Fruit fly (Drosophila melanogaster) whole organism, adult: ENCODE measurements around the gene CG33282.

Source experiments
- CG11617 ChIP-seq: fragments of 200-800 bp; sonication (Bioruptor generic); optimal IDR thresholded peaks from 2 replicates; lab custom pipeline; 2017; ENCODE audit warnings: mild to moderate bottlenecking, missing biosample characterization, missing genetic modification reagents, missing genetic modification characterization
- CG12768 ChIP-seq: fragments of 200-800 bp; sonication (Bioruptor generic); optimal IDR thresholded peaks from 2 replicates; lab custom pipeline; 2017; ENCODE audit warnings: missing biosample characterization, missing genetic modification characterization, mild to moderate bottlenecking, moderate library complexity, missing genetic modification reagents
- CG14711 ChIP-seq: fragments of 200-800 bp; sonication (Bioruptor generic); optimal IDR thresholded peaks from 2 replicates; lab custom pipeline; 2018; ENCODE audit warnings: missing biosample characterization, mild to moderate bottlenecking, missing genetic modification characterization, moderate library complexity
- CG1620 ChIP-seq: fragments of 200-800 bp; sonication (Bioruptor generic); optimal IDR thresholded peaks from 2 replicates; lab custom pipeline; 2016; ENCODE audit warnings: missing biosample characterization, missing genetic modification characterization
- CG33017 ChIP-seq: fragments of 200-800 bp; sonication (Bioruptor generic); optimal IDR thresholded peaks from 2 replicates; lab custom pipeline; 2018; ENCODE audit warnings: missing biosample characterization, mild to moderate bottlenecking, missing genetic modification characterization, moderate library complexity
- CG5204 ChIP-seq: fragments of 200-800 bp; sonication (Bioruptor generic); optimal IDR thresholded peaks from 2 replicates; lab custom pipeline; 2016; ENCODE audit warnings: missing biosample characterization, missing genetic modification characterization
- CG7045 ChIP-seq: fragments of 200-800 bp; sonication (Bioruptor generic); optimal IDR thresholded peaks from 2 replicates; lab custom pipeline; 2017; ENCODE audit warnings: missing biosample characterization, mild to moderate bottlenecking, missing genetic modification characterization
- CG7101 ChIP-seq: fragments of 200-800 bp; sonication (Bioruptor generic); optimal IDR thresholded peaks from 2 replicates; lab custom pipeline; 2018; ENCODE audit warnings: missing biosample characterization, mild to moderate bottlenecking, missing genetic modification characterization, moderate library complexity
- Clk ChIP-seq: fragments of 200-800 bp; sonication (Bioruptor generic); optimal IDR thresholded peaks from 2 replicates; lab custom pipeline; 2017; ENCODE audit warnings: missing biosample characterization, missing genetic modification characterization
- Crg-1 ChIP-seq: fragments of 200-800 bp; sonication (Bioruptor generic); optimal IDR thresholded peaks from 2 replicates; lab custom pipeline; 2016; ENCODE audit warnings: missing biosample characterization, missing genetic modification characterization
- Hr96 ChIP-seq: fragments of 200-800 bp; sonication (Bioruptor generic); optimal IDR thresholded peaks from 2 replicates; lab custom pipeline; 2016; ENCODE audit warnings: missing biosample characterization, missing genetic modification characterization
- Mnt ChIP-seq: fragments of 200-800 bp; sonication (Bioruptor generic); optimal IDR thresholded peaks from 2 replicates; lab custom pipeline; 2016; ENCODE audit warnings: missing biosample characterization, mild to moderate bottlenecking, missing genetic modification characterization
- bab1 ChIP-seq: fragments of 200-800 bp; sonication (Bioruptor generic); optimal IDR thresholded peaks from 3 replicates; lab custom pipeline; 2019; ENCODE audit warnings: missing biosample characterization, mild to moderate bottlenecking, missing genetic modification characterization, moderate library complexity
- cic ChIP-seq: fragments of 200-800 bp; sonication (Bioruptor generic); optimal IDR thresholded peaks from 2 replicates; lab custom pipeline; 2017; ENCODE audit warnings: missing biosample characterization, mild to moderate bottlenecking, missing genetic modification characterization, moderate library complexity
- cnc ChIP-seq, 2 experiments: fragments of >200 bp; optimal IDR thresholded peaks; 2 replicates each; lab custom pipeline; 2017
- kay ChIP-seq: fragments of 200-800 bp; sonication (Bioruptor generic); peaks from one replicate; lab custom pipeline; 2016; ENCODE audit warnings: missing biosample characterization, missing genetic modification characterization, borderline replicate concordance
- ovo ChIP-seq: fragments of 200-800 bp; sonication (Bioruptor generic); optimal IDR thresholded peaks from 2 replicates; lab custom pipeline; 2016; ENCODE audit warnings: missing biosample characterization, missing genetic modification characterization
- pad ChIP-seq: fragments of 200-800 bp; sonication (Bioruptor generic); optimal IDR thresholded peaks from 3 replicates; lab custom pipeline; 2017; ENCODE audit warnings: missing biosample characterization, missing genetic modification characterization, mild to moderate bottlenecking, moderate library complexity, missing genetic modification reagents
- tj ChIP-seq: fragments of 200-800 bp; sonication (Bioruptor generic); optimal IDR thresholded peaks from 3 replicates; lab custom pipeline; 2017; ENCODE audit warnings: missing biosample characterization, mild to moderate bottlenecking, missing genetic modification characterization, moderate library complexity
- toe ChIP-seq: fragments of 200-800 bp; sonication (Bioruptor generic); optimal IDR thresholded peaks from 2 replicates; lab custom pipeline; 2016; ENCODE audit warnings: missing biosample characterization, missing genetic modification characterization

Gene CG33282

dm6 chr2L:3332514-3332913 is 4.8 kb downstream of the CG33282 start, which contains the start of gene CG15408:
Gene CG15408, plus strand, starts transcription at chr2L:3332814.
- no peak for TF ChIP-seq pad (GFP tag; lab: Kevin White, UChicago)
- no peak for TF ChIP-seq CG33017
- TF ChIP-seq CG7045 (GFP tag; lab: Kevin White, UChicago), result no peak
- no peak for TF ChIP-seq Hr96 (GFP tag; lab: Kevin White, UChicago)

- no peak for TF ChIP-seq CG11617 (GFP tag; lab: Kevin White, UChicago)
- TF ChIP-seq bab1, result no peak
- TF ChIP-seq cic, result no peak
- no peak for TF ChIP-seq CG7101 (tag; lab: Kevin White, UChicago)
- TF ChIP-seq CG1620 (GFP tag; lab: Kevin White, UChicago), result no peak
Observed at dm6 chr2L:3338566-3339215, 11.0 kb downstream of the CG33282 start.

dm6 chr2L:3339420-3339819 is 11.7 kb downstream of the CG33282 start:
- TF ChIP-seq tj (GFP tag; lab: Kevin White, UChicago), result no peak
- no peak for TF ChIP-seq ovo
- no peak for TF ChIP-seq CG7101 (tag; lab: Kevin White, UChicago)
- TF ChIP-seq CG7045 (GFP tag; lab: Kevin White, UChicago), result no peak
- no peak for TF ChIP-seq bab1
- TF ChIP-seq cnc (optimal IDR thresholded peaks at IDR 0.05; lab: Kevin White, UChicago), result no peak
- no peak for TF ChIP-seq Clk (GFP tag; lab: Kevin White, UChicago)
- TF ChIP-seq pad (GFP tag; lab: Kevin White, UChicago), result no peak
- no peak for TF ChIP-seq CG14711 (tag; lab: Kevin White, UChicago)
- TF ChIP-seq CG33017, result no peak
- no peak for TF ChIP-seq Mnt (GFP tag; lab: Kevin White, UChicago)
- TF ChIP-seq Hr96 (GFP tag; lab: Kevin White, UChicago), result no peak
- TF ChIP-seq kay (GFP tag; lab: Kevin White, UChicago), result no peak
- no peak for TF ChIP-seq CG12768 (GFP tag; lab: Kevin White, UChicago)
- no peak for TF ChIP-seq CG1620 (GFP tag; lab: Kevin White, UChicago)
- no peak for TF ChIP-seq CG11617 (GFP tag; lab: Kevin White, UChicago)

- TF ChIP-seq bab1, result no peak
- TF ChIP-seq toe (GFP tag; lab: Kevin White, UChicago), result no peak
- TF ChIP-seq Crg-1, result no peak
- no peak for TF ChIP-seq cic
- TF ChIP-seq CG33017, result no peak
- no peak for TF ChIP-seq CG14711 (tag; lab: Kevin White, UChicago)
- no peak for TF ChIP-seq tj (GFP tag; lab: Kevin White, UChicago)
- TF ChIP-seq Hr96 (GFP tag; lab: Kevin White, UChicago), result no peak
- TF ChIP-seq kay (GFP tag; lab: Kevin White, UChicago), result no peak
- TF ChIP-seq Mnt (GFP tag; lab: Kevin White, UChicago), result no peak
- no peak for TF ChIP-seq pad (GFP tag; lab: Kevin White, UChicago)
- no peak for TF ChIP-seq Clk (GFP tag; lab: Kevin White, UChicago)
- no peak for TF ChIP-seq CG7045 (GFP tag; lab: Kevin White, UChicago)
- TF ChIP-seq CG11617 (GFP tag; lab: Kevin White, UChicago), result no peak
- no peak for TF ChIP-seq cnc (optimal IDR thresholded peaks at IDR 0.05; lab: Kevin White, UChicago)
- TF ChIP-seq ovo, result no peak
- TF ChIP-seq CG5204 (GFP tag; lab: Kevin White, UChicago), result no peak
- TF ChIP-seq CG1620 (GFP tag; lab: Kevin White, UChicago), result no peak
Observed at dm6 chr2L:3341231-3341935, 13.7 kb downstream of the CG33282 start.

dm6 chr2L:3342369-3342768 is 14.7 kb downstream of the CG33282 start:
- TF ChIP-seq cnc (optimal IDR thresholded peaks at IDR 0.05; lab: Kevin White, UChicago) (no peak), CG1620 (GFP tag; lab: Kevin White, UChicago) (no peak), CG5204 (GFP tag; lab: Kevin White, UChicago) (no peak), bab1 (no peak), cic (no peak), ovo (no peak), toe (GFP tag; lab: Kevin White, UChicago) (no peak), Mnt (GFP tag; lab: Kevin White, UChicago) (no peak), pad (GFP tag; lab: Kevin White, UChicago) (no peak), Hr96 (GFP tag; lab: Kevin White, UChicago) (no peak), CG11617 (GFP tag; lab: Kevin White, UChicago) (no peak), Clk (GFP tag; lab: Kevin White, UChicago) (no peak), CG33017 (no peak), CG12768 (GFP tag; lab: Kevin White, UChicago) (no peak)

dm6 chr2L:3345763-3346482 is 18.2 kb downstream of the CG33282 start:
- TF ChIP-seq CG1620 (GFP tag; lab: Kevin White, UChicago) (no peak), tj (GFP tag; lab: Kevin White, UChicago) (peak; percentile 66)
